Worm (Caenorhabditis elegans) whole organism, mixed stage, embryonic: ENCODE results near the gene ceh-32.

Experiments used
- M03D4.4 ChIP-seq: sonication (generic microtip); optimal IDR thresholded peaks from 2 replicates; lab custom pipeline; 2017; ENCODE audit warnings: mild to moderate bottlenecking, missing genetic modification characterization, missing compliant biosample characterization
- bed-3 ChIP-seq: fragments of 200-800 bp; sonication (Bioruptor generic); optimal IDR thresholded peaks from 3 replicates; lab custom pipeline; 2018; ENCODE audit warnings: mild to moderate bottlenecking, missing genetic modification characterization, moderate library complexity, missing compliant biosample characterization
- blmp-1 ChIP-seq: fragments of 150-350 bp; optimal IDR thresholded peaks from 2 replicates; lab custom pipeline; 2014; ENCODE audit warnings: missing biosample characterization, missing genetic modification characterization
- ceh-39 ChIP-seq: fragments of 150-350 bp; optimal IDR thresholded peaks from 2 replicates; lab custom pipeline; 2014; ENCODE audit warnings: missing biosample characterization, missing genetic modification characterization
- ceh-43 ChIP-seq: fragments of 200-800 bp; sonication (Bioruptor generic); optimal IDR thresholded peaks from 2 replicates; lab custom pipeline; 2018; ENCODE audit warnings: mild to moderate bottlenecking, missing genetic modification characterization, moderate library complexity, missing compliant biosample characterization
- ceh-83 ChIP-seq: fragments of 200-800 bp; sonication (Bioruptor generic); optimal IDR thresholded peaks from 2 replicates; lab custom pipeline; 2018; ENCODE audit warnings: mild to moderate bottlenecking, missing genetic modification characterization, missing compliant biosample characterization
- ces-1 ChIP-seq: fragments of 150-350 bp; optimal IDR thresholded peaks from 2 replicates; lab custom pipeline; 2014; ENCODE audit warnings: missing biosample characterization, missing genetic modification reagents, missing genetic modification characterization
- cnd-1 ChIP-seq: fragments of 200-800 bp; sonication (Bioruptor generic); optimal IDR thresholded peaks from 2 replicates; lab custom pipeline; 2018; ENCODE audit warnings: mild to moderate bottlenecking, missing genetic modification characterization, missing compliant biosample characterization
- drap-1 ChIP-seq: fragments of 200-800 bp; sonication (Bioruptor generic); optimal IDR thresholded peaks from 3 replicates; lab custom pipeline; 2018; ENCODE audit warnings: mild to moderate bottlenecking, missing genetic modification characterization, missing compliant biosample characterization
- elt-1 ChIP-seq: sonication (generic microtip); optimal IDR thresholded peaks from 2 replicates; lab custom pipeline; 2017; ENCODE audit warnings: missing genetic modification characterization, mild to moderate bottlenecking, missing compliant biosample characterization, antibody characterized with exemption, moderate library complexity, borderline replicate concordance; ENCODE audit not compliant: insufficient read depth
- flh-1 ChIP-seq: fragments of 200-800 bp; sonication (Bioruptor generic); optimal IDR thresholded peaks from 2 replicates; lab custom pipeline; 2018; ENCODE audit warnings: mild to moderate bottlenecking, missing genetic modification characterization, moderate library complexity, missing compliant biosample characterization
- ham-2 ChIP-seq: fragments of 200-800 bp; sonication (Bioruptor generic); optimal IDR thresholded peaks from 2 replicates; lab custom pipeline; 2018; ENCODE audit warnings: mild to moderate bottlenecking, missing genetic modification characterization, missing compliant biosample characterization
- hlh-1 ChIP-seq: fragments of 150-350 bp; optimal IDR thresholded peaks from 2 replicates; lab custom pipeline; 2014; ENCODE audit warnings: missing biosample characterization, missing genetic modification reagents, missing genetic modification characterization
- lin-13 ChIP-seq: fragments of 150-350 bp; optimal IDR thresholded peaks from 2 replicates; lab custom pipeline; 2014; ENCODE audit warnings: missing biosample characterization, missing genetic modification characterization
- lin-32 ChIP-seq: fragments of 200-800 bp; sonication (Bioruptor generic); optimal IDR thresholded peaks from 2 replicates; lab custom pipeline; 2018; ENCODE audit warnings: mild to moderate bottlenecking, missing genetic modification characterization, missing compliant biosample characterization
- lsy-2 ChIP-seq: fragments of 150-350 bp; optimal IDR thresholded peaks from 2 replicates; lab custom pipeline; 2014; ENCODE audit warnings: missing biosample characterization, missing genetic modification characterization
- mab-5 ChIP-seq: fragments of 150-350 bp; optimal IDR thresholded peaks from 2 replicates; lab custom pipeline; 2014; ENCODE audit warnings: missing biosample characterization, missing genetic modification characterization
- mep-1 ChIP-seq: fragments of 150-350 bp; optimal IDR thresholded peaks from 2 replicates; lab custom pipeline; 2017; ENCODE audit warnings: missing biosample characterization, missing genetic modification reagents, missing genetic modification characterization, inconsistent platforms
- mls-2 ChIP-seq: sonication (generic microtip); optimal IDR thresholded peaks from 2 replicates; lab custom pipeline; 2016; ENCODE audit warnings: mild to moderate bottlenecking, missing genetic modification characterization, moderate library complexity, missing compliant biosample characterization
- nhr-12 ChIP-seq: fragments of 150-350 bp; optimal IDR thresholded peaks from 2 replicates; lab custom pipeline; 2014; ENCODE audit warnings: missing biosample characterization, missing genetic modification characterization
- nhr-2 ChIP-seq: fragments of 150-350 bp; optimal IDR thresholded peaks from 2 replicates; lab custom pipeline; 2014; ENCODE audit warnings: missing biosample characterization, missing genetic modification characterization
- nhr-237 ChIP-seq: fragments of 150-350 bp; optimal IDR thresholded peaks from 2 replicates; lab custom pipeline; 2014; ENCODE audit warnings: missing biosample characterization, missing genetic modification characterization
- nhr-76 ChIP-seq: sonication (generic microtip); optimal IDR thresholded peaks from 2 replicates; lab custom pipeline; 2017; ENCODE audit warnings: missing biosample characterization, missing genetic modification characterization
- pha-4 ChIP-seq: fragments of 150-350 bp; optimal IDR thresholded peaks from 2 replicates; lab custom pipeline; 2018; ENCODE audit warnings: missing biosample characterization, missing genetic modification reagents, missing genetic modification characterization
- sem-2 ChIP-seq: fragments of 200-800 bp; sonication (Bioruptor generic); optimal IDR thresholded peaks from 2 replicates; lab custom pipeline; 2018; ENCODE audit warnings: mild to moderate bottlenecking, missing genetic modification characterization, missing compliant biosample characterization
- snpc-4 ChIP-seq: fragments of 150-350 bp; optimal IDR thresholded peaks from 2 replicates; lab custom pipeline; 2014; ENCODE audit warnings: missing biosample characterization, missing genetic modification characterization
- tbx-8 ChIP-seq: fragments of 200-800 bp; sonication (Bioruptor generic); optimal IDR thresholded peaks from 2 replicates; lab custom pipeline; 2018; ENCODE audit warnings: mild to moderate bottlenecking, missing genetic modification characterization, moderate library complexity, missing compliant biosample characterization
- unc-120 ChIP-seq: sonication (generic microtip); optimal IDR thresholded peaks from 2 replicates; lab custom pipeline; 2017; ENCODE audit warnings: missing genetic modification characterization, missing compliant biosample characterization; ENCODE audit not compliant: poor library complexity, severe bottlenecking
- unc-39 ChIP-seq: fragments of 150-350 bp; optimal IDR thresholded peaks from 2 replicates; lab custom pipeline; 2014; ENCODE audit warnings: missing biosample characterization, missing genetic modification characterization
- unc-62 ChIP-seq: fragments of 150-350 bp; optimal IDR thresholded peaks from 2 replicates; lab custom pipeline; 2014; ENCODE audit warnings: missing biosample characterization, missing genetic modification reagents, missing genetic modification characterization
- zip-8 ChIP-seq: fragments of 150-350 bp; optimal IDR thresholded peaks from 2 replicates; lab custom pipeline; 2014; ENCODE audit warnings: missing biosample characterization, missing genetic modification characterization
- ztf-11 ChIP-seq: fragments of 150-350 bp; optimal IDR thresholded peaks from 2 replicates; lab custom pipeline; 2014; ENCODE audit warnings: missing biosample characterization, missing genetic modification characterization

Gene ceh-32

DNA sequence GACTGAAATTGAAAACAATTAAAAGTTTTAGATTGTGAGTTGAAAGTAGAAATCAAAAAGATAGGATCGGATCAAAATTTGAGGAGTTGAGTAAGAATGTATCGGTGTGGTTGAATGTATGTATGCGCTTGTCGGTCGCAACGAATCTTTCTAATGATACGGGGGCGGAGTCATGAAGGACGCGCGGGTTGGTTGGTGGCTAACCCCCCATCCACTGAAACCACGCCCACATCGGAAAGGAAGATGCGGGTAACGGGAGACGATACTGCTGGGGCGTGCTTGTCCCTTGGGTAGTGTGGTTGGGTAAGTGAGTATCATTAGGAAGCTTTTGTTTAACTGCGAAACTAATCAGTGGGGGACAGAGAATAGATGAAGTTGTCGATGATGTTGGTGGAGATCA lies at the start of gene ceh-32:
Gene ceh-32 (minus strand): TSS at position 2 of the 400 bp plus-strand sequence.
- TF ChIP-seq cnd-1 (tag; lab: Kevin White, UChicago) (no peak), flh-1 (GFP tag; lab: Kevin White, UChicago) (no peak), nhr-237 (tag; lab: Kevin White, UChicago) (no peak)

DNA sequence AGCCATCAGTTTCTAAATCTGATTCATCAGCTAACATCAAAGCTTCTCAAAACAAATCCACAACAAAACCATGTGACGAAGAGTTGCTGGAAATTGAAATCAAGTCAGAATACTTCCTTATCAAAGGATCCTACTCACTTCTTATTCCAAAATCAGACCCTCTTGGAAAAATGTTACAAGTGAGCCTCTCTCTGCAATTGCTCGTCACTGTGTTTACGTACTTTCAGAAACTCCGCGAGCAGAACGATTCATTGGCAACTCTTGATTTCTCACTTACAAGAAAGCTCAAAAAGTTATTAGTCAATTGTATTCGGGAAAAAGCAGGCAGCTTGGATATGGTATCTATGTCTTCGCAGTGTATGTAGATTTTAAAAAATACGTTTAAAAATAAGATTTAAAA lies 46.3 kb upstream of the ceh-32 start:
- TF ChIP-seq lsy-2 (tag; lab: Kevin White, UChicago), result no peak
- TF ChIP-seq ceh-83, result no peak
- no peak for TF ChIP-seq snpc-4
- no peak for TF ChIP-seq mls-2
- no peak for TF ChIP-seq ceh-43 (GFP tag; lab: Kevin White, UChicago)
- TF ChIP-seq zip-8 (tag; lab: Kevin White, UChicago), result no peak
- TF ChIP-seq mab-5 (tag; lab: Kevin White, UChicago), result no peak
- no peak for TF ChIP-seq hlh-1 (tag; lab: Kevin White, UChicago)
- TF ChIP-seq elt-1, result no peak
- TF ChIP-seq tbx-8, result no peak
- TF ChIP-seq unc-39 (tag; lab: Kevin White, UChicago), result no peak
- no peak for TF ChIP-seq unc-120
- no peak for TF ChIP-seq unc-62 (GFP tag; lab: Kevin White, UChicago)
- no peak for TF ChIP-seq bed-3 (GFP tag; lab: Kevin White, UChicago)

DNA sequence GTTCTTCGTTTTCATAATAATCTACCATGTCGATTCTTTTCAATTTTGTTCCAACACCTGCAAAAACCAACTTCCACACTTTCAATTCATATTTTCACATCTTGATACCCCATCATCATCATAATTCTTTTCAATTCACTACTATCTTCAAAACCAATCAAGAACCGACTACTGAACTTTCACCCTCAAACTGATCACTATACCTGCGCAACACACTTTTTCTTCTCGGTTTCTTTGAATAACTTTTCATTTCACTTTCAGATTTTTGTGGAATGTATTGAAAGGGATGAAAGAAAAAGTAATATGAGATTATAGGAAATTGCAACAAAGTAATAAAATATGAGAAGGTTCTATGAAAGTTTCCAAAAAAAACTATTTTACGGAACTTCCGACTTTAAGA lies 35.9 kb upstream of the ceh-32 start:
- TF ChIP-seq bed-3 (GFP tag; lab: Kevin White, UChicago), result no peak
- no peak for TF ChIP-seq nhr-76
- TF ChIP-seq zip-8 (tag; lab: Kevin White, UChicago), result no peak
- TF ChIP-seq unc-39 (tag; lab: Kevin White, UChicago), result no peak
- TF ChIP-seq flh-1 (GFP tag; lab: Kevin White, UChicago), result no peak

DNA sequence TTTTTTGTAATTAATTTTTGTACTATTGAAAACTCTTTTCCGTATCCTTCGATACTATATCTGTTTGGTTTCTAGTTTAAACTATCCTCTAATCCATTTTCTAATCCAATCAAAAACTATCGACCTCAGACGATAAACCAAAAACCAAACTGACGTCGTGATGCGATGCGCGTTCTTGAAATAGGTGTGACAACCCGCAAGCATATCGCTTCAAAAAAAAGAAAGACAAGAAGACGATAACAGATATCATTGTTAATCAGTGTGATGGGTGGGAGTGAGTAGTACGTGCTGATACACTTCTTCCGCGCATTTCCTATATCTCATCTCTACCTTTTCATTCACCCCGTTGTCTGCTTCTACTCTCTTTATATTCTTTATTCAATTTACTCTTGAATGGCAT lies 34.6 kb upstream of the ceh-32 start, which contains the start of gene T04F3.1:
Gene T04F3.1 (plus strand): TSS at position 246 of the 400 bp plus-strand sequence.
- TF ChIP-seq mls-2 (no peak), ces-1 (no peak), M03D4.4 (tag; lab: Kevin White, UChicago) (no peak), mep-1 (tag; lab: Kevin White, UChicago) (no peak), snpc-4 (no peak), ztf-11 (no peak), sem-2 (no peak), lin-32 (GFP tag; lab: Kevin White, UChicago) (no peak), tbx-8 (no peak), unc-120 (no peak), nhr-12 (tag; lab: Kevin White, UChicago) (no peak), drap-1 (GFP tag; lab: Kevin White, UChicago) (no peak), bed-3 (GFP tag; lab: Kevin White, UChicago) (no peak), pha-4 (tag; lab: Kevin White, UChicago) (no peak)

DNA sequence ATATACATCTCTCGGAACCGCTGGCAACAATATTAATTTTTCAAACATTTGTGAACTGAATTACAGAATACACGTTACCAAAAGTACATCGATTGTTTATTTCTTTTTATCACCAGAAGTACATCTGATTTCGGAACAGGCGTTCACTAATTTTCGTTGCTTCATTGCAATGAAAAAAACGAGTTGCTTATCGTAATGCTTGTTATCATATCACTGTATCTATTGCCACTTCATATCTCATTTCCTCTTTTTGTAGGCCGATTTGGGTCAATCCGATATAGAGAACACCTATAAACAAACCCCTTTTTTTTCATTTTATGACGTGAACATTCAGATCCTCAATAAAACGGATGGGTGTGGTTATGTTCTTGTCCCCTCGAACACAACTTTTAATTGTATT lies 32.1 kb upstream of the ceh-32 start:
- TF ChIP-seq hlh-1 (tag; lab: Kevin White, UChicago), result no peak

DNA sequence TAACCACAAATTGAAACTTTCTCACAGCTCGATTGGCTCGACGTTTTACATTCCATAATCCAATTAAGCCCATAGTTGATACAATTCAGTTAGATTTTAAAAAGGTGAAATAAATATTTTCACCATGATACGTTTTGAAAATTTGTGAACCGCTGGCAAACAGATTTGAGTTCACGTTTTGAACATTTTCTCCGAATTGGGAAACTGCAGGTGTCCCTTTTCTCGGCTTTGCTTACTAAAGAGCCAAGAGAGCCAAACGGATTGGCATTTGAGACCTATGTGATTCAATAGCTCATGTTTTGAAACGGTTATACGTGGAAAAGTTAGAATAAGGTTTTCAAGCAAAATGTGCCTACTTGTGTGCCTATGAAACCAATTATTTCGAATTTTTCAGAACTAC lies 31.7 kb upstream of the ceh-32 start, which contains the start of gene spe-42:
Gene spe-42 (minus strand): TSS at position 101 of the 400 bp plus-strand sequence.
- TF ChIP-seq ceh-83, result no peak
- no peak for TF ChIP-seq hlh-1 (tag; lab: Kevin White, UChicago)
- no peak for TF ChIP-seq nhr-237 (tag; lab: Kevin White, UChicago)
- TF ChIP-seq ham-2 (GFP tag; lab: Kevin White, UChicago), result no peak
- no peak for TF ChIP-seq nhr-2 (tag; lab: Kevin White, UChicago)
- no peak for TF ChIP-seq unc-120
- TF ChIP-seq M03D4.4 (tag; lab: Kevin White, UChicago), result no peak
- no peak for TF ChIP-seq lin-13 (tag; lab: Kevin White, UChicago)
- no peak for TF ChIP-seq lsy-2 (tag; lab: Kevin White, UChicago)
- TF ChIP-seq unc-62 (GFP tag; lab: Kevin White, UChicago), result no peak
- no peak for TF ChIP-seq ceh-43 (GFP tag; lab: Kevin White, UChicago)
- no peak for TF ChIP-seq bed-3 (GFP tag; lab: Kevin White, UChicago)
- no peak for TF ChIP-seq zip-8 (tag; lab: Kevin White, UChicago)
- no peak for TF ChIP-seq ceh-39 (tag; lab: Kevin White, UChicago)
- TF ChIP-seq blmp-1, result no peak
- no peak for TF ChIP-seq nhr-12 (tag; lab: Kevin White, UChicago)
- no peak for TF ChIP-seq ces-1
